Fruit fly (Drosophila melanogaster) whole organism, wandering third instar larva: ENCODE results near the gene CG10702.

Source experiments
- Abd-B ChIP-seq: fragments of >200 bp; optimal IDR thresholded peaks from 2 replicates; lab custom pipeline; 2017; ENCODE audit warnings: missing biosample characterization, missing genetic modification characterization
- CG32264 ChIP-seq: fragments of 200-800 bp; sonication (Bioruptor generic); optimal IDR thresholded peaks from 2 replicates; lab custom pipeline; 2016; ENCODE audit warnings: missing biosample characterization, missing genetic modification characterization
- CG9705 ChIP-seq: fragments of 200-800 bp; sonication (Bioruptor generic); optimal IDR thresholded peaks from 2 replicates; lab custom pipeline; 2018; ENCODE audit warnings: missing biosample characterization, mild to moderate bottlenecking, missing genetic modification characterization
- CrebA ChIP-seq: fragments of 200-800 bp; sonication (Bioruptor generic); optimal IDR thresholded peaks from 2 replicates; lab custom pipeline; 2016; ENCODE audit warnings: missing biosample characterization, mild to moderate bottlenecking, missing genetic modification characterization, borderline replicate concordance
- Dfd ChIP-seq: fragments of >200 bp; optimal IDR thresholded peaks from 2 replicates; lab custom pipeline; 2017; ENCODE audit warnings: missing biosample characterization, missing genetic modification characterization
- Dif ChIP-seq: fragments of 200-275, 200-300 bp; sonication (Bioruptor generic); optimal IDR thresholded peaks from 2 replicates; lab custom pipeline; 2018; ENCODE audit warnings: missing biosample characterization, missing genetic modification characterization; ENCODE audit not compliant: partially characterized antibody
- GATAd ChIP-seq: sonication (Bioruptor generic); optimal IDR thresholded peaks from 2 replicates; lab custom pipeline; 2016; ENCODE audit warnings: missing biosample characterization, missing genetic modification characterization
- HLH106 ChIP-seq: fragments of 200-800 bp; optimal IDR thresholded peaks from 3 replicates; lab custom pipeline; 2019; ENCODE audit warnings: missing biosample characterization, mild to moderate bottlenecking, missing genetic modification characterization, moderate library complexity
- Hnf4 ChIP-seq: fragments of 200-800 bp; sonication (Bioruptor generic); optimal IDR thresholded peaks from 2 replicates; lab custom pipeline; 2016; ENCODE audit warnings: missing biosample characterization, mild to moderate bottlenecking, missing genetic modification characterization
- Hr78 ChIP-seq: fragments of >200 bp; optimal IDR thresholded peaks from 2 replicates; lab custom pipeline; 2017; ENCODE audit warnings: missing biosample characterization, missing genetic modification characterization
- Hr83 ChIP-seq: fragments of 200-300 bp; sonication (Bioruptor generic); optimal IDR thresholded peaks from 2 replicates; lab custom pipeline; 2016; ENCODE audit warnings: missing biosample characterization, mild to moderate bottlenecking, missing genetic modification characterization, moderate library complexity; ENCODE audit not compliant: poor library complexity, severe bottlenecking
- Jra ChIP-seq: sonication (Bioruptor generic); optimal IDR thresholded peaks from 2 replicates; lab custom pipeline; 2016; ENCODE audit warnings: missing biosample characterization, missing genetic modification characterization
- Mio ChIP-seq: sonication (Bioruptor generic); optimal IDR thresholded peaks from 2 replicates; lab custom pipeline; 2016; ENCODE audit warnings: missing biosample characterization, missing genetic modification characterization
- Myc ChIP-seq: fragments of >200 bp; optimal IDR thresholded peaks from 2 replicates; lab custom pipeline; 2017
- N ChIP-seq: fragments of >200 bp; optimal IDR thresholded peaks from 2 replicates; lab custom pipeline; 2018; ENCODE audit warnings: missing biosample characterization, missing external identifiers, missing genetic modification characterization
- OdsH ChIP-seq: fragments of 200-800 bp; sonication (Bioruptor generic); optimal IDR thresholded peaks from 2 replicates; lab custom pipeline; 2016; ENCODE audit warnings: missing biosample characterization, mild to moderate bottlenecking, missing genetic modification characterization
- Rel ChIP-seq, 2 experiments: fragments of 200-800 bp; sonication (Bioruptor generic) in 1 of 2; optimal IDR thresholded peaks; 2 replicates in 1 of 2; 3 replicates in 1 of 2; lab custom pipeline; 2016 to 2019; ENCODE audit warnings: mild to moderate bottlenecking in 2 of 2, missing biosample characterization in 2 of 2, missing genetic modification characterization in 2 of 2, moderate library complexity in 1 of 2
- Sp1 ChIP-seq: fragments of 200-800 bp; sonication (Bioruptor generic); optimal IDR thresholded peaks from 3 replicates; lab custom pipeline; 2019; ENCODE audit warnings: missing biosample characterization, mild to moderate bottlenecking, missing genetic modification characterization, moderate library complexity
- Vsx2 ChIP-seq: fragments of 200-300, 225-300 bp; sonication (Bioruptor generic); optimal IDR thresholded peaks from 2 replicates; lab custom pipeline; 2018; ENCODE audit warnings: missing biosample characterization, missing genetic modification characterization; ENCODE audit not compliant: partially characterized antibody
- br ChIP-seq: fragments of 200-800 bp; sonication (Bioruptor generic); optimal IDR thresholded peaks from 2 replicates; lab custom pipeline; 2016; ENCODE audit warnings: missing biosample characterization, missing genetic modification characterization
- brk ChIP-seq: fragments of 200-800 bp; sonication (Bioruptor generic); optimal IDR thresholded peaks from 2 replicates; lab custom pipeline; 2016; ENCODE audit warnings: missing biosample characterization, mild to moderate bottlenecking, missing genetic modification characterization
- dl ChIP-seq, 2 experiments: fragments of 175-275, 200-275 bp in 1 of 2; fragments of 200-275 bp in 1 of 2; sonication (Bioruptor generic); optimal IDR thresholded peaks; lab custom pipeline; 2018; ENCODE audit warnings: mild to moderate bottlenecking in 2 of 2, missing biosample characterization in 2 of 2, missing genetic modification characterization in 2 of 2, moderate library complexity in 2 of 2; ENCODE audit not compliant: partially characterized antibody in 2 of 2, insufficient read depth in 1 of 2
- dmrt93B ChIP-seq: fragments of 200-800 bp; sonication (Bioruptor generic); optimal IDR thresholded peaks from 2 replicates; lab custom pipeline; 2018; ENCODE audit warnings: missing biosample characterization, mild to moderate bottlenecking, missing genetic modification characterization
- dsf ChIP-seq: sonication (Bioruptor generic); optimal IDR thresholded peaks from 2 replicates; lab custom pipeline; 2016; ENCODE audit warnings: missing biosample characterization, missing genetic modification characterization, borderline replicate concordance
- ey ChIP-seq: fragments of 200-800 bp; sonication (Bioruptor generic); optimal IDR thresholded peaks from 2 replicates; lab custom pipeline; 2016; ENCODE audit warnings: missing biosample characterization, missing genetic modification characterization
- foxo ChIP-seq, 2 experiments: fragments of 200-800 bp; sonication (Bioruptor generic); optimal IDR thresholded peaks; 2 replicates in 1 of 2; 3 replicates in 1 of 2; lab custom pipeline; 2016 to 2017; ENCODE audit warnings: missing biosample characterization in 2 of 2, missing genetic modification characterization in 2 of 2
- fru ChIP-seq: fragments of 200-800 bp; sonication (Bioruptor generic); optimal IDR thresholded peaks from 3 replicates; lab custom pipeline; 2016; ENCODE audit warnings: missing biosample characterization, mild to moderate bottlenecking, missing genetic modification characterization
- h ChIP-seq: fragments of 200-800 bp; sonication (Bioruptor generic); optimal IDR thresholded peaks from 3 replicates; lab custom pipeline; 2016; ENCODE audit warnings: missing biosample characterization, mild to moderate bottlenecking, missing genetic modification characterization
- jim ChIP-seq: fragments of 175-275, 200-325 bp; sonication (Bioruptor generic); optimal IDR thresholded peaks from 2 replicates; lab custom pipeline; 2016; ENCODE audit warnings: missing biosample characterization, mild to moderate bottlenecking, missing genetic modification characterization
- lola ChIP-seq: fragments of >200 bp; optimal IDR thresholded peaks from 2 replicates; lab custom pipeline; 2017; ENCODE audit warnings: missing biosample characterization, missing genetic modification characterization
- pan ChIP-seq: fragments of >200 bp; optimal IDR thresholded peaks from 2 replicates; lab custom pipeline; 2017
- psq ChIP-seq: fragments of 200-800 bp; sonication (Bioruptor generic); optimal IDR thresholded peaks from 3 replicates; lab custom pipeline; 2017; ENCODE audit warnings: missing biosample characterization, mild to moderate bottlenecking, missing genetic modification characterization, moderate library complexity
- rgr ChIP-seq: fragments of 200-800 bp; sonication (Bioruptor generic); optimal IDR thresholded peaks from 3 replicates; lab custom pipeline; 2016; ENCODE audit warnings: missing biosample characterization, mild to moderate bottlenecking, missing genetic modification characterization
- sage ChIP-seq: fragments of 200-800 bp; sonication (Bioruptor generic); optimal IDR thresholded peaks from 2 replicates; lab custom pipeline; 2016; ENCODE audit warnings: missing biosample characterization, mild to moderate bottlenecking, missing genetic modification characterization
- sv ChIP-seq: fragments of 200-800 bp; sonication (Bioruptor generic); optimal IDR thresholded peaks from 3 replicates; lab custom pipeline; 2016; ENCODE audit warnings: missing biosample characterization, missing genetic modification characterization
- tai ChIP-seq: sonication (Bioruptor generic); optimal IDR thresholded peaks from 2 replicates; lab custom pipeline; 2016; ENCODE audit warnings: missing biosample characterization, missing genetic modification characterization
- usp ChIP-seq: fragments of >200 bp; optimal IDR thresholded peaks from 2 replicates; lab custom pipeline; 2017; ENCODE audit warnings: missing biosample characterization, missing genetic modification characterization
- woc ChIP-seq: sonication (Bioruptor generic); optimal IDR thresholded peaks from 2 replicates; lab custom pipeline; 2016; ENCODE audit warnings: missing biosample characterization, mild to moderate bottlenecking, missing genetic modification characterization

CG10702 gene

dm6 chr2L:19051534-19052100 is 18.0 kb downstream of the CG10702 start, which contains the start of gene Rpn3:
Rpn3 (plus strand) TSS chr2L:19051790.
- TF ChIP-seq CrebA = no peak
- TF ChIP-seq sage (GFP tag; lab: Kevin White, UChicago) = no peak
- TF ChIP-seq Vsx2 (GFP tag; lab: Kevin White, UChicago) = no peak
- no peak for TF ChIP-seq Myc (lab: Kevin White, UChicago)
- no peak for TF ChIP-seq Rel (GFP tag; optimal IDR thresholded peaks at IDR 0.05; lab: Kevin White, UChicago)
- TF ChIP-seq Rel (tag; optimal IDR thresholded peaks at IDR 0.05; lab: Kevin White, UChicago) = peak; percentile 23
- peak; percentile 77 for TF ChIP-seq sv (GFP tag; lab: Kevin White, UChicago)
- TF ChIP-seq h (GFP tag; lab: Kevin White, UChicago) = peak; percentile 89
- no peak for TF ChIP-seq Hnf4 (GFP tag; lab: Kevin White, UChicago)
- no peak for TF ChIP-seq usp (GFP tag; lab: Kevin White, UChicago)
- TF ChIP-seq lola = no peak
- TF ChIP-seq Hr83 (GFP tag; lab: Kevin White, UChicago) = peak; percentile 18
- TF ChIP-seq jim (GFP tag; lab: Kevin White, UChicago) = no peak
- TF ChIP-seq Dfd (GFP tag; lab: Kevin White, UChicago) = no peak
- TF ChIP-seq Mio (GFP tag; lab: Kevin White, UChicago) = no peak
- peak; percentile 86 for TF ChIP-seq rgr (GFP tag; lab: Kevin White, UChicago)
- peak; percentile 76 for TF ChIP-seq OdsH (GFP tag; lab: Kevin White, UChicago)
- TF ChIP-seq dmrt93B (GFP tag; lab: Kevin White, UChicago) = no peak
- peak; percentile 47 for TF ChIP-seq CG32264 (GFP tag; lab: Kevin White, UChicago)
- TF ChIP-seq Hr78 (GFP tag; lab: Kevin White, UChicago) = no peak
- peak; percentile 22 to 89 for TF ChIP-seq foxo (GFP tag; optimal IDR thresholded peaks at IDR 0.05; lab: Kevin White, UChicago)
- peak; percentile 88 for TF ChIP-seq fru
- TF ChIP-seq CG9705 (GFP tag; lab: Kevin White, UChicago) = peak; percentile 52
- TF ChIP-seq N (GFP tag; lab: Kevin White, UChicago) = no peak
- no peak for TF ChIP-seq br (GFP tag; lab: Kevin White, UChicago)
- no peak for TF ChIP-seq Dif
- TF ChIP-seq dl (GFP tag; optimal IDR thresholded peaks at IDR 0.05; lab: Kevin White, UChicago; ENCODE audit: insufficient read depth in 1 of 2, partially characterized antibody in 2 of 2) = no peak
- peak; percentile 77 for TF ChIP-seq HLH106 (tag; lab: Kevin White, UChicago)
- peak; percentile 79 for TF ChIP-seq ey
- TF ChIP-seq Sp1 = peak; percentile 75
- TF ChIP-seq pan = no peak
- TF ChIP-seq psq (GFP tag; lab: Kevin White, UChicago) = peak; percentile 77
- peak; percentile 89 for TF ChIP-seq Jra
- TF ChIP-seq tai (GFP tag; lab: Kevin White, UChicago) = no peak
- TF ChIP-seq brk = no peak
- peak; percentile 86 for TF ChIP-seq dsf (GFP tag; lab: Kevin White, UChicago)
- TF ChIP-seq Abd-B (GFP tag; lab: Kevin White, UChicago) = no peak
- no peak for TF ChIP-seq GATAd (GFP tag; lab: Kevin White, UChicago)
- no peak for TF ChIP-seq woc (GFP tag; lab: Kevin White, UChicago)

dm6 chr2L:19048912-19049311 is 20.7 kb downstream of the CG10702 start, which contains the start of gene CG10470:
CG10470 (plus strand) TSS chr2L:19049076.
- TF ChIP-seq brk (no peak), woc (GFP tag; lab: Kevin White, UChicago) (no peak), pan (no peak), N (GFP tag; lab: Kevin White, UChicago) (no peak), CG32264 (GFP tag; lab: Kevin White, UChicago) (no peak), sv (GFP tag; lab: Kevin White, UChicago) (no peak), rgr (GFP tag; lab: Kevin White, UChicago) (peak; percentile 16), tai (GFP tag; lab: Kevin White, UChicago) (no peak), Hnf4 (GFP tag; lab: Kevin White, UChicago) (peak; percentile 29), CG9705 (GFP tag; lab: Kevin White, UChicago) (no peak), dl (GFP tag; optimal IDR thresholded peaks at IDR 0.05; lab: Kevin White, UChicago; ENCODE audit: insufficient read depth in 1 of 2, partially characterized antibody in 2 of 2) (no peak), Myc (lab: Kevin White, UChicago) (no peak), Mio (GFP tag; lab: Kevin White, UChicago) (no peak), Sp1 (peak; percentile 15), ey (no peak), Hr83 (GFP tag; lab: Kevin White, UChicago) (no peak), psq (GFP tag; lab: Kevin White, UChicago) (peak; percentile 20), h (GFP tag; lab: Kevin White, UChicago) (peak; percentile 0), HLH106 (tag; lab: Kevin White, UChicago) (peak; percentile 15), fru (peak; percentile 22), Rel (GFP tag; optimal IDR thresholded peaks at IDR 0.05; lab: Kevin White, UChicago) (no peak), Rel (tag; optimal IDR thresholded peaks at IDR 0.05; lab: Kevin White, UChicago) (no peak), OdsH (GFP tag; lab: Kevin White, UChicago) (peak; percentile 4)
